Fruit fly (Drosophila melanogaster): ENCODE measurements around the gene CG15484.

DNA sequence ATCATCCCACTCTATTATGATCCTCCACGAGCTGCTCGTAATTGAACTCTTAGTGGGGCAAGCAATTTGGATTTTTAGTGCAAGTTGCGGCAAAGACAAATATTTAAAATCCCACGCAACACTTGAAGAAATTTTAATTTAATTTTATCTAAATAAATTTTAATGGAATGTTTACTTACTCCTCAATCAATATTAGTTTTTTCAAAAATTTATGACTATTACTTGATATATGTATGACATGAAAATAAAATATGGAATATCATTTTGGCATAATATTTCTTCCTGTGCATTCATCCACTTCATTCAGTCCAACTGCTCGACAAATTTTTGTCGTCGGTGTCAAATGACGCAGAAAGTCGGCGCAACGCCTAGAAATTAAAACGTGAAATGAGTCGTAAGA, 42.5 kb upstream of the CG15484 start:
- TF ChIP-seq CG8478 (optimal IDR thresholded peaks at IDR 0.05) (no peak), CTCF (optimal IDR thresholded peaks at IDR 0.05) (no peak)

Data from S2 (cell line).